Fruit fly (Drosophila melanogaster): ENCODE results near the gene Nak.

dm6 chr2L:19011895-19012645, 43.5 kb upstream of the Nak start:
- TF ChIP-seq usp (GFP tag; optimal IDR thresholded peaks at IDR 0.05) (no peak), psq (optimal IDR thresholded peaks at IDR 0.05) (no peak), pan (optimal IDR thresholded peaks at IDR 0.05) (peak; percentile 62)

All from whole organism.